Fruit fly (Drosophila melanogaster): ENCODE measurements around the gene chm.

Gene chm

DNA sequence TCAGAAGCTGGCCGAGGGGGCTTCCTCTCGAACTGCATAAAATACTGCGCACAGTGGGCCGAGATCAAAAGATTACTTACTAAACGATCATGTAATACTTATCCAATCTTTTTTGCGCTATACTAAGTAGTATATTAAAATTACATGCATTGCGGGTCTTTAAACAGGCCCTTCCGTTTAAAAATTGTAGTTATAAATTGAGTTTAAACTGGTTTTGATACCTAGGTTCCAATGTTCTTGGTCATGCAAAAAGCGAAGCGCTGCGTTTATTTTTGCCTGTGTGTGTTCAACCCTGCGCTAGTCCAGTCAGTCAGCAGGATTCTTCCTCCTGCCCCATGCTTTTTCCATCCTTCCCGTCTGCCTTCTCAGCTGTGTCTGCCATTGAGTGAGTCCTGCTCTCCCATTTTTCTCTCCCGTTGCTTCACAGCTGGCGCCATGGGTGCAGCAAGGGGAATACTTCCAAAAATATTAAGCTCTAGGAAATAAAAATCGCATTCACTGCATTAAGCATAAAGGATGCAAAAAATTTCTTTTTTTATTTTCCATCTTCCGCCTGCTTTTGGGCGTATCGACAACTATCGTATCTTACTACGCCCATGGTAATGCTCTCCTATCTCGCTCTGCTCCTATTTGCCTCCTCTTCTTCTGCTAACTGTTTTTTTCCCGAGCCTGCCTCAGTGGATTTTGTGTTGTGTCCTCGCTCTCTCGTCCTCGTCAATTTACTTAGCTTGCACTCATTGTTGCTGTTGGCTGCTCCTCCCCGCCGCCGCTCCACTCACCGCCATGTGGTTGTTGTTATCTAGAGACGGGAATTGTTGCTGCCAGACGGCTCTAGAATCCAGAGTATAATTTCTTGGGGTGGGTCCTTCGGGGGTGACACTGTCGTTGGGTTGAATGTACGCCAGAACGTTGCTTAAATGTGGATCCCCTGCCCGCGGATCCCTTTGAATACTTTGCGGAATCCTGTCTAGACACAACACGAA, 8.4 kb downstream of the chm start:
- TF ChIP-seq OdsH (GFP tag; optimal IDR thresholded peaks at IDR 0.05), result peak; percentile 88
- TF ChIP-seq GATAd (GFP tag; optimal IDR thresholded peaks at IDR 0.05), result no peak
- peak; percentile 28 for TF ChIP-seq Dfd (GFP tag; optimal IDR thresholded peaks at IDR 0.05)
- TF ChIP-seq usp (GFP tag; optimal IDR thresholded peaks at IDR 0.05), result no peak
- TF ChIP-seq Hr83 (GFP tag; optimal IDR thresholded peaks at IDR 0.05; ENCODE audit: poor library complexity, severe bottlenecking), result peak; percentile 37
- peak; percentile 85 for TF ChIP-seq CG32264 (GFP tag; optimal IDR thresholded peaks at IDR 0.05)
- peak; percentile 78 for TF ChIP-seq rgr (GFP tag; optimal IDR thresholded peaks at IDR 0.05)
- TF ChIP-seq Sp1 (GFP tag; optimal IDR thresholded peaks at IDR 0.05), result peak; percentile 87
- TF ChIP-seq dsf (GFP tag; optimal IDR thresholded peaks at IDR 0.05; ENCODE audit: borderline replicate concordance), result no peak
- peak in 1 of 2 experiments; percentile 89 for TF ChIP-seq foxo (GFP tag; optimal IDR thresholded peaks at IDR 0.05)
- TF ChIP-seq tai (GFP tag; optimal IDR thresholded peaks at IDR 0.05), result peak; percentile 67
- TF ChIP-seq ey (GFP tag; optimal IDR thresholded peaks at IDR 0.05), result peak; percentile 91
- peak; percentile 49 for TF ChIP-seq sv (GFP tag; optimal IDR thresholded peaks at IDR 0.05)
- TF ChIP-seq Hnf4 (GFP tag; optimal IDR thresholded peaks at IDR 0.05), result peak; percentile 80
- TF ChIP-seq Myc (optimal IDR thresholded peaks at IDR 0.05), result no peak
- TF ChIP-seq psq (GFP tag; optimal IDR thresholded peaks at IDR 0.05), result peak; percentile 66
- TF ChIP-seq CrebA (GFP tag; optimal IDR thresholded peaks at IDR 0.05; ENCODE audit: borderline replicate concordance), result no peak
- TF ChIP-seq HLH106 (tag; optimal IDR thresholded peaks at IDR 0.05), result peak; percentile 66
- TF ChIP-seq Rel (GFP tag; optimal IDR thresholded peaks at IDR 0.05), result peak; percentile 24
- peak; percentile 24 for TF ChIP-seq Rel (tag; optimal IDR thresholded peaks at IDR 0.05)
- peak; percentile 65 for TF ChIP-seq dmrt93B (GFP tag; optimal IDR thresholded peaks at IDR 0.05)
- peak in 1 of 2 experiments; percentile 1 for TF ChIP-seq dl (GFP tag; optimal IDR thresholded peaks at IDR 0.05; ENCODE audit: insufficient read depth in 1 of 2, partially characterized antibody in 2 of 2)
- peak; percentile 90 for TF ChIP-seq h (GFP tag; optimal IDR thresholded peaks at IDR 0.05)
- TF ChIP-seq woc (GFP tag; optimal IDR thresholded peaks at IDR 0.05), result peak; percentile 88
- peak; percentile 90 for TF ChIP-seq br (GFP tag; optimal IDR thresholded peaks at IDR 0.05)
- peak; percentile 73 for TF ChIP-seq sage (GFP tag; optimal IDR thresholded peaks at IDR 0.05)
- TF ChIP-seq brk (GFP tag; optimal IDR thresholded peaks at IDR 0.05), result no peak
- TF ChIP-seq Jra (GFP tag; optimal IDR thresholded peaks at IDR 0.05), result peak; percentile 45
- TF ChIP-seq Hr78 (GFP tag; optimal IDR thresholded peaks at IDR 0.05), result no peak
- peak; percentile 89 for TF ChIP-seq fru (GFP tag; optimal IDR thresholded peaks at IDR 0.05)

DNA sequence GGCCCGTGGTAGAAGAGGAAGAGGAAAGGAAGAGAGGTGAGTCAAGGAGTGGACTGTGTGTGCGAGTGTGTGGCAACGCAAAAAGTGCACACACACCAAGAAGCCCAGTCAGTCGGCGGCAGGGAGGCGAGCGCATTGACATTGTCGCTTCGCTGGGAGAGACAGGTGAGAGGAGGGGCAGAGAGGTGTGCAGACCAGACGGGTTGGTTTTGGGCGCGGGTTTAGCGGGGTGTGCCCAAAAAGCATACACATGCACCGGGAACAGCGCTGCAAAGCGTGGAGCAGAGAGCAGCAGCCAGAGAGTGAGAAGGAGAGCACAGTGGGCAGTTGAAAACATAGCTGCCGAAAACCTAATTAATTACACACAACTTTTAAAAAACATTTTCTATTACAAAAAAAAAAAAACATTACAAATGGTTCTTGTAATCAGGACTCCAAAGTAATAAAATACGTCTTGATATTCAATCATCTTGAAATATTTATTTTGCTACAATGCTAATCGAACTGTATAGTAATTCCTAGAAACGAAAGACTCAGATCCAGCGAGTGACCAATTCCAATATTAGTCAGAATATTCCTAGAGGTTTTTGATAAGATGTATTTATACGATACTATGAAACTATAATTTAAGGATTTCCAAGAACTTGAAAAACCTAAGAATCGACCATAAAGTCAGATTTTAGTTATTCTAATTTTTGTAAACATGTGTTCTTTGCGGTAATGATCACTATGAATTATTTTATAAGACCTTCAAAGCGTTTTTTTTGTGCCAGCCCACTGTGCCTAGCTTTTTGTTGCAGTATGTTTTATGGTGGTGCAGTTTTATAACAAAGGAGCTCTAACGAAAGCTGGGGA, 10.4 kb downstream of the chm start:
- no peak for TF ChIP-seq CG32264 (GFP tag; optimal IDR thresholded peaks at IDR 0.05)
- no peak for TF ChIP-seq sv (GFP tag; optimal IDR thresholded peaks at IDR 0.05)
- no peak for TF ChIP-seq GATAd (GFP tag; optimal IDR thresholded peaks at IDR 0.05)
- peak; percentile 84 for TF ChIP-seq psq (GFP tag; optimal IDR thresholded peaks at IDR 0.05)
- TF ChIP-seq brk (GFP tag; optimal IDR thresholded peaks at IDR 0.05), result no peak
- no peak for TF ChIP-seq CrebA (GFP tag; optimal IDR thresholded peaks at IDR 0.05; ENCODE audit: borderline replicate concordance)
- TF ChIP-seq Hr78 (GFP tag; optimal IDR thresholded peaks at IDR 0.05), result no peak
- peak; percentile 60 for TF ChIP-seq OdsH (GFP tag; optimal IDR thresholded peaks at IDR 0.05)
- TF ChIP-seq sage (GFP tag; optimal IDR thresholded peaks at IDR 0.05), result no peak
- TF ChIP-seq Sp1 (GFP tag; optimal IDR thresholded peaks at IDR 0.05), result peak; percentile 74
- peak; percentile 92 for TF ChIP-seq Dif (GFP tag; optimal IDR thresholded peaks at IDR 0.05; ENCODE audit: partially characterized antibody)
- TF ChIP-seq Abd-B (GFP tag; optimal IDR thresholded peaks at IDR 0.05), result no peak
- peak; percentile 77 for TF ChIP-seq woc (GFP tag; optimal IDR thresholded peaks at IDR 0.05)
- TF ChIP-seq Hnf4 (GFP tag; optimal IDR thresholded peaks at IDR 0.05), result peak; percentile 66
- TF ChIP-seq tai (GFP tag; optimal IDR thresholded peaks at IDR 0.05), result peak; percentile 78
- peak; percentile 64 for TF ChIP-seq HLH106 (tag; optimal IDR thresholded peaks at IDR 0.05)
- TF ChIP-seq Myc (optimal IDR thresholded peaks at IDR 0.05), result no peak
- TF ChIP-seq rgr (GFP tag; optimal IDR thresholded peaks at IDR 0.05), result peak; percentile 66
- TF ChIP-seq lola (GFP tag; optimal IDR thresholded peaks at IDR 0.05), result no peak
- no peak for TF ChIP-seq Rel (GFP tag; optimal IDR thresholded peaks at IDR 0.05)
- peak; percentile 75 for TF ChIP-seq Rel (tag; optimal IDR thresholded peaks at IDR 0.05)
- TF ChIP-seq N (GFP tag; optimal IDR thresholded peaks at IDR 0.05), result peak; percentile 23
- TF ChIP-seq dsf (GFP tag; optimal IDR thresholded peaks at IDR 0.05; ENCODE audit: borderline replicate concordance), result no peak
- TF ChIP-seq Jra (GFP tag; optimal IDR thresholded peaks at IDR 0.05), result peak; percentile 94
- peak; percentile 11 for TF ChIP-seq CG9705 (GFP tag; optimal IDR thresholded peaks at IDR 0.05)
- peak; percentile 52 for TF ChIP-seq Vsx2 (GFP tag; optimal IDR thresholded peaks at IDR 0.05; ENCODE audit: partially characterized antibody)
- peak; percentile 69 for TF ChIP-seq ey (GFP tag; optimal IDR thresholded peaks at IDR 0.05)
- no peak for TF ChIP-seq Dfd (GFP tag; optimal IDR thresholded peaks at IDR 0.05)
- peak; percentile 55 for TF ChIP-seq dmrt93B (GFP tag; optimal IDR thresholded peaks at IDR 0.05)
- TF ChIP-seq jim (GFP tag; optimal IDR thresholded peaks at IDR 0.05), result peak; percentile 75
- peak; percentile 98 for TF ChIP-seq Hr83 (GFP tag; optimal IDR thresholded peaks at IDR 0.05; ENCODE audit: poor library complexity, severe bottlenecking)
- peak; percentile 69 to 73 for TF ChIP-seq dl (GFP tag; optimal IDR thresholded peaks at IDR 0.05; ENCODE audit: insufficient read depth in 1 of 2, partially characterized antibody in 2 of 2)
- TF ChIP-seq pan (optimal IDR thresholded peaks at IDR 0.05), result no peak
- no peak for TF ChIP-seq br (GFP tag; optimal IDR thresholded peaks at IDR 0.05)
- TF ChIP-seq h (GFP tag; optimal IDR thresholded peaks at IDR 0.05), result peak; percentile 41
- TF ChIP-seq usp (GFP tag; optimal IDR thresholded peaks at IDR 0.05), result no peak
- peak in 1 of 2 experiments; percentile 74 for TF ChIP-seq foxo (GFP tag; optimal IDR thresholded peaks at IDR 0.05)
- peak; percentile 64 for TF ChIP-seq fru (GFP tag; optimal IDR thresholded peaks at IDR 0.05)
- no peak for TF ChIP-seq Mio (GFP tag; optimal IDR thresholded peaks at IDR 0.05)

All from whole organism, wandering third instar larva.